Worm (Caenorhabditis elegans): ENCODE results near the gene T04C12.8.

T04C12.8 gene

ce11 chrV:11082964-11083363 is 13.8 kb upstream of the T04C12.8 start:
- no peak for TF ChIP-seq W03F9.2 (tag; optimal IDR thresholded peaks at IDR 0.05)
- TF ChIP-seq him-1 (tag; optimal IDR thresholded peaks at IDR 0.05) = no peak
- TF ChIP-seq dao-5 (tag; optimal IDR thresholded peaks at IDR 0.05) = no peak

ce11 chrV:11082475-11082874 is 13.3 kb upstream of the T04C12.8 start:
- TF ChIP-seq him-1 (tag; optimal IDR thresholded peaks at IDR 0.05) (no peak), W03F9.2 (tag; optimal IDR thresholded peaks at IDR 0.05) (no peak), dao-5 (tag; optimal IDR thresholded peaks at IDR 0.05) (no peak)

DNA sequence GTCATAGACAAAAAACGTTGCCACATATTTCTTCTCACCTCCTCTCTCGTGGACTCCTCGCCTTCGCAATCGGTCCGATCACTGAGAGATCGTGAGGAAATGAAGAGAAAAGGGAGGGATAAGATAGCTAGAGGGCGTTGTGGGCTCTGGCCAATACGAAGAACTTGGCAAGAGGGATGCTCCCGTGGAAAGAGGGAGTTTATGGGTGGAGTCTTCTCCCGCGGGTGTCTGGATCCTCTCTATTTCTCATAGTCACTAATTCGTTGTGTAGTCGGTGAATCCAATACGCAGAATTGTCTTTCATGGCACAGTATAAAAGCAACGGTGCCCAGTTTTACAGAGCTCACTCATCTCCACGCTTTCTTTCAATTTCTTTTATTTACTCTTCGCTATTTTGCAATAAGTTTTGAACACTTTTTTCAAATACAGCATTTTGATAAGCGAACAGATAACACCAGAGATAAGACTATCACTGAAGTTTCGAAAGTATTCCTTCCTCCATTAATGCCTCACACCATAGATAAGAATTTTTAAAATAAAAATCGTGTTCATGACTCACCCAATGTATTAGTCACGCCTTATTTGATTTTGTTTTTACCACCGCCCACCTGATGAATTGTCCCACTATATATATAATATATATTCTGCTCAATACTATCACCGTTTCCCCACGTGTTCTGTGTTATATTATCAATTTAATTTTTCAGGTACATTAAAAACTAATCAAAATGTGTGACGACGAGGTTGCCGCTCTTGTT is 11.4 kb upstream of the T04C12.8 start, which contains the start of gene act-1:
TSS of gene act-1 (plus strand) at position 708 of the 758 bp plus-strand sequence.
- TF ChIP-seq W03F9.2 (tag; optimal IDR thresholded peaks at IDR 0.05) (no peak), dao-5 (tag; optimal IDR thresholded peaks at IDR 0.05) (no peak), him-1 (tag; optimal IDR thresholded peaks at IDR 0.05) (no peak)

ce11 chrV:11078874-11079273 is 9.7 kb upstream of the T04C12.8 start:
- TF ChIP-seq him-1 (tag; optimal IDR thresholded peaks at IDR 0.05) (no peak), dao-5 (tag; optimal IDR thresholded peaks at IDR 0.05) (no peak)

DNA sequence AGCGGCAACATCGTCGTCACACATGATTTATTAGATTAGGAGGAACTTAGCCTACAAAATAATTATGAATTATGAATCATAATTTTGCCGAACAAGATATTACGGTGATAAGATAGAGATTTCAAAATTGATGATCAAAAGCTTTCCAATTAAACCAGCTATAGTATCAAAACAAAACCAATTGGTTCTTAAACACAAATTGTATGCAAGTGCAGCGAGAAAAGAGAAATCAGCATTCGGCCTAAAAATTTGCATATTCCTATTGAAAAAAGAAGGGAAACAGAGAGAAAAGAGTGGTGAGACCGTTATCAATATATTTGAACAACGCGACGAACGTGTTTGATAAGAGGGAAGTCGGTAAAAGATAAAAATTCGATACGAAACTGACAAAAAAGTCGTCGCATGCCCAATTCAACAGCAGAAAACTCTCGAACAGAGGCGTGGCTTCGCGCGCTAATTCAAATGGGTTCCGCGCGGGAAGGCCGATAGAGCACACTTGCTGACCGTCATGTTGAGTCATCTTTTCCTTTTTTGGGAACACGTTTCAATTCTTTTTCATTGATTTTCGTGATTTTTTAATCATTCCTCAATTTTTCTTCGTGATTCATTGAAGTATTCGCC is 9.1 kb upstream of the T04C12.8 start, which contains the start of gene act-2:
TSS of gene act-2 (minus strand) at position 51 of the 621 bp plus-strand sequence.
- no peak for TF ChIP-seq him-1 (tag; optimal IDR thresholded peaks at IDR 0.05)
- peak; percentile 80 for TF ChIP-seq W03F9.2 (tag; optimal IDR thresholded peaks at IDR 0.05)

DNA sequence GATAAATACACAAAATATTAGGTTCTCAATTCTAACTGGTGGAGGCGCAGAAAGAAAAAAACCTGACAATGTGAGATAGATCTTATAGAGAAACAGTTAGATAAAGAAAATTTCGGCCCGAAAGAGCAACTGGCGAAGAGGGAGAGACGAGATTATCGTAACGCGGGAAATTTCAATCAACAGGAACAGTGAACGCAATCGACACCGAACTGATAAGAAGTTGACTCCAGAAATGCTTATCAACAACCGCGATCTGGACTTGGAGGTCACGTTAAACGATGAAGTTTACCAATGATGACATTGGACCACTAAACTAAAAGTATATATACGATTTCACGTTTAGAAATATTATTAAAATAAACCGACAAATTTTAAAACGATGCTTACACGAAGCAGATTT is 7.2 kb upstream of the T04C12.8 start:
- TF ChIP-seq W03F9.2 (tag; optimal IDR thresholded peaks at IDR 0.05) (no peak), dao-5 (tag; optimal IDR thresholded peaks at IDR 0.05) (peak; percentile 25)

- TF ChIP-seq him-1 (tag; optimal IDR thresholded peaks at IDR 0.05) (no peak), W03F9.2 (tag; optimal IDR thresholded peaks at IDR 0.05) (no peak), dao-5 (tag; optimal IDR thresholded peaks at IDR 0.05) (no peak)
Measured at ce11 chrV:11076028-11076402, 6.9 kb upstream of the T04C12.8 start.

ce11 chrV:11075209-11076027 is 6.3 kb upstream of the T04C12.8 start:
- TF ChIP-seq him-1 (tag; optimal IDR thresholded peaks at IDR 0.05) = no peak
- TF ChIP-seq W03F9.2 (tag; optimal IDR thresholded peaks at IDR 0.05) = no peak
- TF ChIP-seq dao-5 (tag; optimal IDR thresholded peaks at IDR 0.05) = no peak

- TF ChIP-seq W03F9.2 (tag; optimal IDR thresholded peaks at IDR 0.05) (no peak), him-1 (tag; optimal IDR thresholded peaks at IDR 0.05) (no peak), dao-5 (tag; optimal IDR thresholded peaks at IDR 0.05) (no peak)
Measured at ce11 chrV:11074448-11074847, 5.3 kb upstream of the T04C12.8 start, which contains the start of gene act-3. TSS of gene act-3 (minus strand) at chrV:11074498.

- TF ChIP-seq dao-5 (tag; optimal IDR thresholded peaks at IDR 0.05) (no peak), W03F9.2 (tag; optimal IDR thresholded peaks at IDR 0.05) (no peak), him-1 (tag; optimal IDR thresholded peaks at IDR 0.05) (no peak)
Measured at ce11 chrV:11073354-11073753, 4.2 kb upstream of the T04C12.8 start.

DNA sequence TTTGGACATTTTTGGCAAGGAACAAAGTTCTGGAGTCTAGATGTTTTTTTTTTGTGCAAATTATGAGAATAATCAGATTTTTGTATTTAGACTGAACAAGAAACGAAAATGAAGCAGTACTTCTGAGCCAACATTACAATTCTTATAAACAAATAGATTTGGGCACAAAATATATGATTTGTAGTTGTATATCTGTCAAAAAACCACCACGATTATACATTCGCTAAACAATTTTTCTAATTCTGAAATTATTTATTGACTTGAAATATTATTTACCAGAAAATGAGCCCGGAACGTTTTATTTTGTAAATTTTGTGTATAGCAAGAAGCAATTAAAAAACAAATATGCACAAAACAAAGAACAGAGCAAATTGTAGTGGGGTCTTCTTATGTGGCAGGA is 2.3 kb upstream of the T04C12.8 start:
- TF ChIP-seq dao-5 (tag; optimal IDR thresholded peaks at IDR 0.05) (no peak), W03F9.2 (tag; optimal IDR thresholded peaks at IDR 0.05) (no peak), him-1 (tag; optimal IDR thresholded peaks at IDR 0.05) (no peak)

ce11 chrV:11070388-11070787 is 1.2 kb upstream of the T04C12.8 start:
- TF ChIP-seq him-1 (tag; optimal IDR thresholded peaks at IDR 0.05) (no peak), dao-5 (tag; optimal IDR thresholded peaks at IDR 0.05) (no peak), W03F9.2 (tag; optimal IDR thresholded peaks at IDR 0.05) (no peak)

DNA sequence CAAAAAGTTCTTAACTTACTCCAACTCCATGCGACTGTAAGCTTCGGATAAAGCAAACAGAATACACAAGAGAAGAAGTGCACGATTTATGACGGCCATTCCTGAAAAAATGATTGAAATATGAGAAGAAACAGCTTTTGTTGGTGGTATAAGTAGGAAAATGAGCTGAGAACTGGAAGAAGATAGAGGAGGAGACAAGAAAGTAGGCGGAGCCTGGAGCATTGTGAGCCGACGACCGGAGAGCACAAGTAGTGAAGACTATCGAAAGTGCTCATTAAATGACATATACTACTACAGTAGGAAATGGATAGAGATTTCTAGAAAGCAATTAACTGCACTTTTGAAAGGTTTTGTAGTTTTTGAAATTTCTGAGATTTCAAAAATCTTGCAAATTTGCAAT is 3.6 kb downstream of the T04C12.8 start, which contains the start of gene nlp-80:
TSS of gene nlp-80 (minus strand) at position 101 of the 400 bp plus-strand sequence.
- no peak for TF ChIP-seq dao-5 (tag; optimal IDR thresholded peaks at IDR 0.05)
- no peak for TF ChIP-seq W03F9.2 (tag; optimal IDR thresholded peaks at IDR 0.05)
- TF ChIP-seq him-1 (tag; optimal IDR thresholded peaks at IDR 0.05) = no peak

DNA sequence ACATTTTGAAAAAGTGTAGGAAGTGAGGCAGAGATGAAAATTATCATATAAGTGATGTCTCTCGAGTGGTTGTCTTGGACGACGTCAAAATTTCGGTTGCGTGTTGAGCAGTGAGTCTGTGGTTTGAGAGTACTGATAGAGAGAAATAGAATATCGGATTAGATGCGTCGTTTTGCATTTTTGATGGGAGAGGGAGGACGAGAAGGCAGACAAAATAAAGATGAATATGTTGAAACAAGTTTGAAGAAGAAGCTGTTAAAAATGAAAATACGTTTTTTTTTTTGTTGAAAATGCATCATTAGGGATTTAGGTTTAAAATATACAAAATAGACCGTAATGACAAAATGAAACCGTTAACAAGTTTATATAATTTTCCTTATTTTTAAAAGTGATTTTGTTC is 6.0 kb downstream of the T04C12.8 start, which contains the start of gene T04C12.9:
TSS of gene T04C12.9 (minus strand) at position 101 of the 400 bp plus-strand sequence.
- TF ChIP-seq dao-5 (tag; optimal IDR thresholded peaks at IDR 0.05) = no peak
- TF ChIP-seq W03F9.2 (tag; optimal IDR thresholded peaks at IDR 0.05) = no peak
- no peak for TF ChIP-seq him-1 (tag; optimal IDR thresholded peaks at IDR 0.05)

Data from whole organism, L4/young adult.